Fruit fly (Drosophila melanogaster) whole organism, adult: ENCODE results near the gene Ada1-2.

Experiments used
- CG11617 ChIP-seq: fragments of 200-800 bp; sonication (Bioruptor generic); optimal IDR thresholded peaks from 2 replicates; lab custom pipeline; 2017; ENCODE audit warnings: mild to moderate bottlenecking, missing biosample characterization, missing genetic modification reagents, missing genetic modification characterization
- CG12768 ChIP-seq: fragments of 200-800 bp; sonication (Bioruptor generic); optimal IDR thresholded peaks from 2 replicates; lab custom pipeline; 2017; ENCODE audit warnings: missing biosample characterization, missing genetic modification characterization, mild to moderate bottlenecking, moderate library complexity, missing genetic modification reagents
- CG14711 ChIP-seq: fragments of 200-800 bp; sonication (Bioruptor generic); optimal IDR thresholded peaks from 2 replicates; lab custom pipeline; 2018; ENCODE audit warnings: missing biosample characterization, mild to moderate bottlenecking, missing genetic modification characterization, moderate library complexity
- CG1620 ChIP-seq: fragments of 200-800 bp; sonication (Bioruptor generic); optimal IDR thresholded peaks from 2 replicates; lab custom pipeline; 2016; ENCODE audit warnings: missing biosample characterization, missing genetic modification characterization
- CG33017 ChIP-seq: fragments of 200-800 bp; sonication (Bioruptor generic); optimal IDR thresholded peaks from 2 replicates; lab custom pipeline; 2018; ENCODE audit warnings: missing biosample characterization, mild to moderate bottlenecking, missing genetic modification characterization, moderate library complexity
- CG5204 ChIP-seq: fragments of 200-800 bp; sonication (Bioruptor generic); optimal IDR thresholded peaks from 2 replicates; lab custom pipeline; 2016; ENCODE audit warnings: missing biosample characterization, missing genetic modification characterization
- CG7045 ChIP-seq: fragments of 200-800 bp; sonication (Bioruptor generic); optimal IDR thresholded peaks from 2 replicates; lab custom pipeline; 2017; ENCODE audit warnings: missing biosample characterization, mild to moderate bottlenecking, missing genetic modification characterization
- CG7101 ChIP-seq: fragments of 200-800 bp; sonication (Bioruptor generic); optimal IDR thresholded peaks from 2 replicates; lab custom pipeline; 2018; ENCODE audit warnings: missing biosample characterization, mild to moderate bottlenecking, missing genetic modification characterization, moderate library complexity
- Clk ChIP-seq: fragments of 200-800 bp; sonication (Bioruptor generic); optimal IDR thresholded peaks from 2 replicates; lab custom pipeline; 2017; ENCODE audit warnings: missing biosample characterization, missing genetic modification characterization
- Crg-1 ChIP-seq: fragments of 200-800 bp; sonication (Bioruptor generic); optimal IDR thresholded peaks from 2 replicates; lab custom pipeline; 2016; ENCODE audit warnings: missing biosample characterization, missing genetic modification characterization
- Hr96 ChIP-seq: fragments of 200-800 bp; sonication (Bioruptor generic); optimal IDR thresholded peaks from 2 replicates; lab custom pipeline; 2016; ENCODE audit warnings: missing biosample characterization, missing genetic modification characterization
- Mnt ChIP-seq: fragments of 200-800 bp; sonication (Bioruptor generic); optimal IDR thresholded peaks from 2 replicates; lab custom pipeline; 2016; ENCODE audit warnings: missing biosample characterization, mild to moderate bottlenecking, missing genetic modification characterization
- bab1 ChIP-seq: fragments of 200-800 bp; sonication (Bioruptor generic); optimal IDR thresholded peaks from 3 replicates; lab custom pipeline; 2019; ENCODE audit warnings: missing biosample characterization, mild to moderate bottlenecking, missing genetic modification characterization, moderate library complexity
- cic ChIP-seq: fragments of 200-800 bp; sonication (Bioruptor generic); optimal IDR thresholded peaks from 2 replicates; lab custom pipeline; 2017; ENCODE audit warnings: missing biosample characterization, mild to moderate bottlenecking, missing genetic modification characterization, moderate library complexity
- cnc ChIP-seq, 2 experiments: fragments of >200 bp; optimal IDR thresholded peaks; 2 replicates each; lab custom pipeline; 2017
- kay ChIP-seq: fragments of 200-800 bp; sonication (Bioruptor generic); peaks from one replicate; lab custom pipeline; 2016; ENCODE audit warnings: missing biosample characterization, missing genetic modification characterization, borderline replicate concordance
- ovo ChIP-seq: fragments of 200-800 bp; sonication (Bioruptor generic); optimal IDR thresholded peaks from 2 replicates; lab custom pipeline; 2016; ENCODE audit warnings: missing biosample characterization, missing genetic modification characterization
- pad ChIP-seq: fragments of 200-800 bp; sonication (Bioruptor generic); optimal IDR thresholded peaks from 3 replicates; lab custom pipeline; 2017; ENCODE audit warnings: missing biosample characterization, missing genetic modification characterization, mild to moderate bottlenecking, moderate library complexity, missing genetic modification reagents
- tj ChIP-seq: fragments of 200-800 bp; sonication (Bioruptor generic); optimal IDR thresholded peaks from 3 replicates; lab custom pipeline; 2017; ENCODE audit warnings: missing biosample characterization, mild to moderate bottlenecking, missing genetic modification characterization, moderate library complexity
- toe ChIP-seq: fragments of 200-800 bp; sonication (Bioruptor generic); optimal IDR thresholded peaks from 2 replicates; lab custom pipeline; 2016; ENCODE audit warnings: missing biosample characterization, missing genetic modification characterization

Ada1-2 gene

dm6 chr2L:11969424-11969823 is 23.3 kb upstream of the Ada1-2 start:
- TF ChIP-seq CG33017 (no peak), CG11617 (GFP tag; lab: Kevin White, UChicago) (no peak), bab1 (GFP tag; lab: Kevin White, UChicago) (no peak), CG7045 (no peak), tj (no peak), CG14711 (no peak), Mnt (no peak), ovo (no peak), kay (GFP tag; lab: Kevin White, UChicago) (no peak), toe (GFP tag; lab: Kevin White, UChicago) (no peak), CG7101 (tag; lab: Kevin White, UChicago) (no peak), CG1620 (GFP tag; lab: Kevin White, UChicago) (no peak), CG5204 (GFP tag; lab: Kevin White, UChicago) (no peak), cic (GFP tag; lab: Kevin White, UChicago) (no peak), cnc (optimal IDR thresholded peaks at IDR 0.05; lab: Kevin White, UChicago) (no peak)

DNA sequence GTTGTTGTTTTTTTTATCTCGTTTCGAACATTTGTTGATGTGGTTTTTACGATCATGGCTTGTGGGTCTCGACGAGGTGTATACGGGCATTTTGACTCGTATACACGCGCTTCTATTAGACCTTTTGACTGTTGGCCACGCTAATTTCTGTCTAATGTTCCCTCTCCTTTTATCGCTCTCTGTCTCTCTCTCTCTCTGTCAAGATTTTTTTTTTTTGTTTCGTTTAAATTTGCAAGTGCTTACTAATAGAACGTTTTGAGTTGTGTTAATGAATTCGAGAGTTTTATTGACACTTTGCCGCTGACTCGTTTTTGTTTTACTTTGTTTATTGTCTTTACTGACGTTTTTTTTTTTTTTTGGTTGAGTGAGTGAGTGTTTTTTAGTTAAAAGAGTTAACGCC is 22.4 kb upstream of the Ada1-2 start:
- TF ChIP-seq CG7101 (tag; lab: Kevin White, UChicago) (no peak), kay (GFP tag; lab: Kevin White, UChicago) (peak; percentile 94)

dm6 chr2L:11970853-11971397 is 21.8 kb upstream of the Ada1-2 start:
- TF ChIP-seq Crg-1 (GFP tag; lab: Kevin White, UChicago) (no peak), CG12768 (GFP tag; lab: Kevin White, UChicago) (no peak), Clk (GFP tag; lab: Kevin White, UChicago) (no peak), CG33017 (peak; percentile 45), ovo (peak; percentile 9), CG5204 (GFP tag; lab: Kevin White, UChicago) (no peak), tj (peak; percentile 66), Mnt (peak; percentile 64), bab1 (GFP tag; lab: Kevin White, UChicago) (peak; percentile 22), pad (GFP tag; lab: Kevin White, UChicago) (peak; percentile 75), Hr96 (GFP tag; lab: Kevin White, UChicago) (no peak), CG11617 (GFP tag; lab: Kevin White, UChicago) (peak; percentile 7), CG7101 (tag; lab: Kevin White, UChicago) (peak; percentile 11), kay (GFP tag; lab: Kevin White, UChicago) (peak; percentile 88), CG7045 (no peak), cic (GFP tag; lab: Kevin White, UChicago) (peak; percentile 8), cnc (optimal IDR thresholded peaks at IDR 0.05; lab: Kevin White, UChicago) (no peak), CG14711 (no peak), toe (GFP tag; lab: Kevin White, UChicago) (no peak), CG1620 (GFP tag; lab: Kevin White, UChicago) (no peak)

DNA sequence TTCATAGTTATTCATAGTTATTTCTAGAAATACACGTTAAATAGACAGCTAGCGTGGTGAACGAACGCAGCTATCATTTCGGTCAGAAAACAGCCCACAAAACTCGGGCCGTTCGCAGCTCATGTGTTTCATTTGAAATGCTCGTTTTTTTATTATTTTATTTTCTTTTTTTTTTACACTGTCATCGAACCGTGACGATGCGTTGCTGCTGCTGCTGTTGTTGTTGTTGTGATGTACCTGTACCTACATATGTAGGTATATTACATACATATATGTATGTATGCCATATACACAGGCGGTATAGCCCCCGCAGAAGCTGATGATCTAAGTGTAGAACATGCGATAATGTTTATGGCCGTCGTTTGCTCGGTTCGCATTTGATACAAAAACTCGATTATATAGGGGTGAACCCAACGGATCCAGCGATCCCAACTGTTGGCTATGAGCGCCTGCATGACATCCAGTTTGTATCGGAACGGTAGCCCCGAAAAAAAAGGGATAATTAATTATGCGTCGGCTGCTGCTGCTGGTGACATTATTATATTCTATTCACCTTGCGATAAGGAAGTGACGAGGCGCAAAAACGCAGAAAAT is 19.5 kb upstream of the Ada1-2 start:
- TF ChIP-seq CG14711, result no peak

DNA sequence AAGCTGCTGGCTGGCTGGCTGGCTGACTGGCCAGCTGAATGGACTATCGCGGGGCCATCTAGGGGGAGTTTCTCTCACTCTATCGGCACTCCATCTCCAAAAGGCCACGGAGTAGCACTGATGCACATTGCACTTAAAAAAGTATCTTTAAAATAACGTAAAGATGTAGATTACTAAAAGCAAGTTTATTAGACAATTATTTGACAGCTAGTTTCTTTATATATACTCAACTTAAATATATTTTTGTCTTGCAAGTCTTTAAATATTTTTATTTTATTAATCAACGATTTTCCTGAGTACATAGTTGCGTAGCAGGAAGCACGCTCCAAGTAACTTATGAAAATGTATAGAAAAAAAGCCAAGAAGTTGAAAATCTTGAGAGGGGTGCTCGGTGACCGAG is 15.7 kb upstream of the Ada1-2 start:
- no peak for TF ChIP-seq CG14711

DNA sequence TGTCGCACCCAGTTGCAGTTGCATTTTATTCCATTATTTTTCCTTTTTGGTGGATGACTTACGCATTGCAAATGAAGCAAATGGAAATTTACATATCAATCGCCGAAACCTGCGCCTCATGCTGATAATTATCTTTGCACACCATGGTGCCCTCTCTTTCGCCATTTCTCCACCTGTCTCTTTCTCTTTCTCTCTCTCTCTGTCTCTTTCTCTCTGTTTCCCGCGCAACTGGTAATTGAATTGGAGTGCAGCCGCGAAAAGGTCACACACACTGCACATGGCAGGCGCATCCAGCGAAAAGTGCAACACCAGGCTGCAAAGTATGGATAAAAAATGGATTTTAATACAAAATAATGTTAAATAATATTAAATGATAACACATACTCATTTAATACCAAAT is 15.0 kb upstream of the Ada1-2 start:
- TF ChIP-seq Clk (GFP tag; lab: Kevin White, UChicago), result no peak
- TF ChIP-seq cnc (optimal IDR thresholded peaks at IDR 0.05; lab: Kevin White, UChicago), result no peak
- no peak for TF ChIP-seq CG14711
- no peak for TF ChIP-seq cic (GFP tag; lab: Kevin White, UChicago)
- TF ChIP-seq pad (GFP tag; lab: Kevin White, UChicago), result no peak
- TF ChIP-seq CG5204 (GFP tag; lab: Kevin White, UChicago), result no peak
- TF ChIP-seq CG7045, result no peak
- no peak for TF ChIP-seq toe (GFP tag; lab: Kevin White, UChicago)
- no peak for TF ChIP-seq Mnt
- TF ChIP-seq Crg-1 (GFP tag; lab: Kevin White, UChicago), result no peak
- TF ChIP-seq kay (GFP tag; lab: Kevin White, UChicago), result no peak

DNA sequence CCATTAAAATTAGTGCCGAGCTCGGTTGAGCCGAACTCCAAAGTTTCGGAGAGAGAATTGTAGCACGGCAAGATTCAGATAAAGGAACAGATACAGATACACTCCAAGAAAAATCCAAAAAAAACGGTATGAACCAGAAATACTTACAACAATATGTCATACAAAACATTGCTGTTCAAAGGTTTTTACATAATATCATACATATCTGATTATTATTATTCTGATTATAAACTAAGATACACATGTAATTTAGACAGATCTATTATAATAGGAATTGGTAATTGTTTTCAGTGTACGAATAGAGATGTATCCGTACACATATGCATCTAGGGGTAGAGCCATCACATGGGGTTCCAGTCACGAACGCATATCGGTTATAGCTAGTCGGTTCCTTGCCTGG is 12.6 kb upstream of the Ada1-2 start:
- TF ChIP-seq ovo (no peak), pad (GFP tag; lab: Kevin White, UChicago) (no peak), CG33017 (no peak), CG5204 (GFP tag; lab: Kevin White, UChicago) (no peak), Mnt (no peak), Crg-1 (GFP tag; lab: Kevin White, UChicago) (no peak), toe (GFP tag; lab: Kevin White, UChicago) (no peak), bab1 (GFP tag; lab: Kevin White, UChicago) (no peak), cnc (optimal IDR thresholded peaks at IDR 0.05; lab: Kevin White, UChicago) (no peak), CG7101 (tag; lab: Kevin White, UChicago) (no peak), CG11617 (GFP tag; lab: Kevin White, UChicago) (no peak), kay (GFP tag; lab: Kevin White, UChicago) (no peak), CG12768 (GFP tag; lab: Kevin White, UChicago) (no peak), tj (no peak), CG14711 (no peak), Clk (GFP tag; lab: Kevin White, UChicago) (no peak), CG7045 (no peak), CG1620 (GFP tag; lab: Kevin White, UChicago) (no peak)
